Worm (Caenorhabditis elegans) whole organism, L3 larva: ENCODE results near the gene C07E3.9.

Source experiments
- R02D3.7 ChIP-seq: fragments of 150-350 bp; optimal IDR thresholded peaks from 2 replicates; lab custom pipeline; 2014; ENCODE audit warnings: missing biosample characterization, missing genetic modification characterization
- ZK546.5 ChIP-seq: sonication (generic microtip); optimal IDR thresholded peaks from 2 replicates; lab custom pipeline; 2017; ENCODE audit warnings: missing biosample characterization, missing genetic modification characterization
- aly-2 ChIP-seq: fragments of 150-350 bp; optimal IDR thresholded peaks from 2 replicates; lab custom pipeline; 2014; ENCODE audit warnings: missing biosample characterization, missing genetic modification characterization
- ama-1 ChIP-seq: fragments of 150-350 bp; optimal IDR thresholded peaks from 2 replicates; lab custom pipeline; 2018
- ceh-16 ChIP-seq: sonication (generic microtip); optimal IDR thresholded peaks from 2 replicates; lab custom pipeline; 2017; ENCODE audit warnings: missing biosample characterization, missing genetic modification characterization
- ceh-28 ChIP-seq: fragments of 150-350 bp; optimal IDR thresholded peaks from 2 replicates; lab custom pipeline; 2014; ENCODE audit warnings: missing biosample characterization, missing genetic modification reagents, missing genetic modification characterization
- ceh-82 ChIP-seq: fragments of 150-350 bp; optimal IDR thresholded peaks from 2 replicates; lab custom pipeline; 2014; ENCODE audit warnings: missing biosample characterization, missing genetic modification characterization
- ceh-9 ChIP-seq: sonication (generic microtip); optimal IDR thresholded peaks from 2 replicates; lab custom pipeline; 2018; ENCODE audit warnings: missing biosample characterization, missing genetic modification characterization
- daf-12 ChIP-seq: fragments of 150-350 bp; optimal IDR thresholded peaks from 2 replicates; lab custom pipeline; 2014; ENCODE audit warnings: missing biosample characterization, missing genetic modification reagents, missing genetic modification characterization
- egl-27 ChIP-seq: sonication (generic microtip); optimal IDR thresholded peaks from 4 replicates; lab custom pipeline; 2017; ENCODE audit warnings: missing biosample characterization, missing genetic modification reagents, missing genetic modification characterization
- egl-5 ChIP-seq: fragments of 150-350 bp; optimal IDR thresholded peaks from 2 replicates; lab custom pipeline; 2017; ENCODE audit warnings: missing biosample characterization, missing genetic modification reagents, missing genetic modification characterization, inconsistent platforms
- elt-1 ChIP-seq: fragments of 150-350 bp; optimal IDR thresholded peaks from 2 replicates; lab custom pipeline; 2014; ENCODE audit warnings: missing biosample characterization, missing genetic modification characterization
- elt-2 ChIP-seq: sonication (generic microtip); optimal IDR thresholded peaks from 2 replicates; lab custom pipeline; 2016; ENCODE audit warnings: missing genetic modification reagents, mild to moderate bottlenecking, missing genetic modification characterization, missing compliant biosample characterization
- elt-3 ChIP-seq, 3 experiments: fragments of 150-350 bp in 1 of 3; sonication (generic microtip) in 2 of 3; optimal IDR thresholded peaks; 2 replicates in 2 of 3; 4 replicates in 1 of 3; lab custom pipeline; 2014 to 2017; ENCODE audit warnings: missing biosample characterization in 3 of 3, missing genetic modification characterization in 3 of 3
- eor-1 ChIP-seq, 2 experiments: fragments of 150-350 bp; optimal IDR thresholded peaks; 2 replicates each; lab custom pipeline; 2014 to 2018; ENCODE audit warnings: missing biosample characterization in 2 of 2, missing genetic modification characterization in 2 of 2
- fkh-10 ChIP-seq: sonication (generic microtip); optimal IDR thresholded peaks from 2 replicates; lab custom pipeline; 2017; ENCODE audit warnings: missing biosample characterization, missing genetic modification reagents, missing genetic modification characterization
- fkh-2 ChIP-seq: fragments of 150-350 bp; optimal IDR thresholded peaks from 2 replicates; lab custom pipeline; 2014; ENCODE audit warnings: missing biosample characterization, missing genetic modification reagents, missing genetic modification characterization
- fos-1 ChIP-seq: fragments of 150-350 bp; optimal IDR thresholded peaks from 2 replicates; lab custom pipeline; 2014; ENCODE audit warnings: missing biosample characterization, missing genetic modification characterization
- hmg-11 ChIP-seq: sonication (generic microtip); optimal IDR thresholded peaks from 2 replicates; lab custom pipeline; 2016; ENCODE audit warnings: missing genetic modification characterization, missing compliant biosample characterization
- jun-1 ChIP-seq: fragments of 150-350 bp; optimal IDR thresholded peaks from 2 replicates; lab custom pipeline; 2014; ENCODE audit warnings: missing biosample characterization, missing genetic modification reagents, missing genetic modification characterization
- lin-15B ChIP-seq: fragments of 150-350 bp; optimal IDR thresholded peaks from 2 replicates; lab custom pipeline; 2014; ENCODE audit warnings: missing biosample characterization, missing genetic modification characterization
- lin-39 ChIP-seq: fragments of 150-350 bp; optimal IDR thresholded peaks from 2 replicates; lab custom pipeline; 2018; ENCODE audit warnings: missing biosample characterization, missing genetic modification reagents, missing genetic modification characterization
- lsy-12 ChIP-seq: sonication (generic microtip); optimal IDR thresholded peaks from 2 replicates; lab custom pipeline; 2016; ENCODE audit warnings: mild to moderate bottlenecking, missing genetic modification characterization, missing compliant biosample characterization
- mdl-1 ChIP-seq: fragments of 150-350 bp; optimal IDR thresholded peaks from 2 replicates; lab custom pipeline; 2014; ENCODE audit warnings: missing biosample characterization, missing genetic modification characterization
- mml-1 ChIP-seq: fragments of 150-350 bp; sonication (generic microtip); optimal IDR thresholded peaks from 3 replicates; lab custom pipeline; 2014; ENCODE audit warnings: missing biosample characterization, missing genetic modification characterization
- nfya-1 ChIP-seq: sonication (generic microtip); optimal IDR thresholded peaks from 2 replicates; lab custom pipeline; 2017; ENCODE audit warnings: missing genetic modification characterization, mild to moderate bottlenecking, missing compliant biosample characterization, antibody characterized with exemption, moderate library complexity; ENCODE audit not compliant: insufficient read depth
- nhr-11 ChIP-seq: fragments of 150-350 bp; optimal IDR thresholded peaks from 2 replicates; lab custom pipeline; 2014; ENCODE audit warnings: missing biosample characterization, missing genetic modification characterization
- nhr-12 ChIP-seq: fragments of 150-350 bp; optimal IDR thresholded peaks from 2 replicates; lab custom pipeline; 2014; ENCODE audit warnings: missing biosample characterization, missing genetic modification characterization
- nhr-23 ChIP-seq: fragments of 150-350 bp; optimal IDR thresholded peaks from 2 replicates; lab custom pipeline; 2014; ENCODE audit warnings: missing biosample characterization, missing genetic modification reagents, missing genetic modification characterization
- nhr-237 ChIP-seq: fragments of 150-350 bp; optimal IDR thresholded peaks from 2 replicates; lab custom pipeline; 2014; ENCODE audit warnings: missing biosample characterization, missing genetic modification characterization
- nhr-25 ChIP-seq: sonication (generic microtip); optimal IDR thresholded peaks from 2 replicates; lab custom pipeline; 2017; ENCODE audit warnings: missing biosample characterization, missing genetic modification characterization
- nhr-28 ChIP-seq: fragments of 150-350 bp; optimal IDR thresholded peaks from 2 replicates; lab custom pipeline; 2014; ENCODE audit warnings: missing biosample characterization, missing genetic modification characterization
- nhr-43 ChIP-seq: sonication (generic microtip); optimal IDR thresholded peaks from 2 replicates; lab custom pipeline; 2016; ENCODE audit warnings: mild to moderate bottlenecking, missing genetic modification characterization, missing compliant biosample characterization; ENCODE audit not compliant: poor library complexity, severe bottlenecking
- nhr-67 ChIP-seq: fragments of 150-350 bp; optimal IDR thresholded peaks from 2 replicates; lab custom pipeline; 2014; ENCODE audit warnings: missing biosample characterization, missing genetic modification characterization
- nhr-76 ChIP-seq: fragments of 150-350 bp; sonication (generic microtip); optimal IDR thresholded peaks from 5 replicates; lab custom pipeline; 2014; ENCODE audit warnings: missing biosample characterization, missing genetic modification characterization
- nhr-77 ChIP-seq: fragments of 150-350 bp; optimal IDR thresholded peaks from 2 replicates; lab custom pipeline; 2014; ENCODE audit warnings: missing biosample characterization, missing genetic modification characterization
- pha-4 ChIP-seq: fragments of 150-350 bp; optimal IDR thresholded peaks from 2 replicates; lab custom pipeline; 2014; ENCODE audit warnings: missing biosample characterization, missing genetic modification reagents, missing genetic modification characterization
- pqm-1 ChIP-seq: fragments of 150-350 bp; optimal IDR thresholded peaks from 2 replicates; lab custom pipeline; 2017; ENCODE audit warnings: missing biosample characterization, missing genetic modification characterization, inconsistent platforms
- sea-2 ChIP-seq: fragments of 150-350 bp; sonication (generic microtip); optimal IDR thresholded peaks from 4 replicates; lab custom pipeline; 2014; ENCODE audit warnings: missing biosample characterization, missing genetic modification reagents, missing genetic modification characterization
- skn-1 ChIP-seq: fragments of 150-350 bp; optimal IDR thresholded peaks from 2 replicates; lab custom pipeline; 2014; ENCODE audit warnings: missing biosample characterization, missing genetic modification characterization
- snpc-4 ChIP-seq: fragments of 150-350 bp; optimal IDR thresholded peaks from 2 replicates; lab custom pipeline; 2014; ENCODE audit warnings: missing biosample characterization, missing genetic modification characterization
- tbx-2 ChIP-seq: sonication (generic microtip); optimal IDR thresholded peaks from 2 replicates; lab custom pipeline; 2016; ENCODE audit warnings: mild to moderate bottlenecking, missing genetic modification characterization, missing compliant biosample characterization
- unc-39 ChIP-seq: sonication (generic microtip); optimal IDR thresholded peaks from 4 replicates; lab custom pipeline; 2017; ENCODE audit warnings: missing biosample characterization, missing genetic modification characterization
- unc-62 ChIP-seq: fragments of 150-350 bp; sonication (generic microtip); optimal IDR thresholded peaks from 4 replicates; lab custom pipeline; 2014; ENCODE audit warnings: missing biosample characterization, missing genetic modification reagents, missing genetic modification characterization
- zag-1 ChIP-seq: fragments of 150-350 bp; optimal IDR thresholded peaks from 2 replicates; lab custom pipeline; 2014; ENCODE audit warnings: missing biosample characterization, missing genetic modification characterization
- ztf-11 ChIP-seq: fragments of 150-350 bp; optimal IDR thresholded peaks from 2 replicates; lab custom pipeline; 2014; ENCODE audit warnings: missing biosample characterization, missing genetic modification characterization
- ztf-4 ChIP-seq: fragments of 150-350 bp; optimal IDR thresholded peaks from 2 replicates; lab custom pipeline; 2014; ENCODE audit warnings: missing biosample characterization, missing genetic modification characterization

C07E3.9 gene

ce11 chrII:10390250-10390821 is 39.8 kb downstream of the C07E3.9 start:
- TF ChIP-seq nhr-12 (tag; lab: Kevin White, UChicago): no peak
- TF ChIP-seq lin-15B (tag; lab: Kevin White, UChicago): no peak
- TF ChIP-seq egl-27: no peak
- TF ChIP-seq mdl-1: peak; percentile 4
- peak; percentile 56 for TF ChIP-seq nfya-1 (tag; lab: Kevin White, UChicago)
- TF ChIP-seq jun-1 (tag; lab: Kevin White, UChicago): peak; percentile 58
- TF ChIP-seq nhr-76 (tag; lab: Kevin White, UChicago): no peak
- no peak for TF ChIP-seq fkh-10 (GFP tag; lab: Kevin White, UChicago)
- TF ChIP-seq ztf-4 (tag; lab: Kevin White, UChicago): no peak
- TF ChIP-seq nhr-67 (tag; lab: Kevin White, UChicago): no peak
- peak; percentile 38 for TF ChIP-seq lin-39 (tag; lab: Kevin White, UChicago)
- no peak for TF ChIP-seq elt-1 (tag; lab: Kevin White, UChicago)
- TF ChIP-seq nhr-77 (tag; lab: Kevin White, UChicago): no peak
- TF ChIP-seq snpc-4 (tag; lab: Kevin White, UChicago): no peak
- TF ChIP-seq egl-5 (tag; lab: Kevin White, UChicago): no peak
- TF ChIP-seq elt-2 (tag; lab: Kevin White, UChicago): peak; percentile 44
- peak; percentile 78 for TF ChIP-seq nhr-23 (tag; lab: Kevin White, UChicago)
- TF ChIP-seq eor-1 (tag; optimal IDR thresholded peaks at IDR 0.05; lab: Kevin White, UChicago): no peak
- TF ChIP-seq elt-3 (tag; optimal IDR thresholded peaks at IDR 0.05; lab: Kevin White, UChicago): peak in 1 of 3 experiments; percentile 66
- TF ChIP-seq R02D3.7 (tag; lab: Kevin White, UChicago): no peak
- TF ChIP-seq fos-1 (tag; lab: Kevin White, UChicago): no peak
- no peak for TF ChIP-seq hmg-11
- peak; percentile 28 for TF ChIP-seq mml-1 (tag; lab: Kevin White, UChicago)
- TF ChIP-seq ceh-9: no peak
- TF ChIP-seq sea-2 (GFP tag; lab: Kevin White, UChicago): no peak
- no peak for TF ChIP-seq unc-62 (GFP tag; lab: Kevin White, UChicago)
- peak; percentile 77 for TF ChIP-seq nhr-43 (tag; lab: Kevin White, UChicago)
- TF ChIP-seq aly-2: no peak
- TF ChIP-seq tbx-2 (tag; lab: Kevin White, UChicago): peak; percentile 18
- TF ChIP-seq daf-12 (tag; lab: Kevin White, UChicago): no peak
- no peak for TF ChIP-seq zag-1 (tag; lab: Kevin White, UChicago)
- TF ChIP-seq nhr-11 (tag; lab: Kevin White, UChicago): peak; percentile 39
- no peak for TF ChIP-seq unc-39
- TF ChIP-seq skn-1 (tag; lab: Kevin White, UChicago): no peak
- peak; percentile 28 for TF ChIP-seq ama-1 (lab: Kevin White, UChicago)
- TF ChIP-seq ceh-28 (tag; lab: Kevin White, UChicago): no peak
- no peak for TF ChIP-seq nhr-237 (tag; lab: Kevin White, UChicago)
- no peak for TF ChIP-seq ZK546.5 (tag; lab: Kevin White, UChicago)
- no peak for TF ChIP-seq ceh-16 (tag; lab: Kevin White, UChicago)
- TF ChIP-seq pqm-1: peak; percentile 61
- TF ChIP-seq ztf-11: no peak
- TF ChIP-seq lsy-12: no peak
- peak; percentile 27 for TF ChIP-seq pha-4 (tag; lab: Kevin White, UChicago)
- TF ChIP-seq nhr-25 (tag; lab: Kevin White, UChicago): peak; percentile 71
- TF ChIP-seq ceh-82 (tag; lab: Kevin White, UChicago): no peak
- no peak for TF ChIP-seq fkh-2 (tag; lab: Kevin White, UChicago)
- TF ChIP-seq nhr-28: no peak
- TF ChIP-seq, all 47 proteins: peak for 15
